Worm (Caenorhabditis elegans): Measurements from ENCODE around the gene klp-20.

Gene klp-20

DNA sequence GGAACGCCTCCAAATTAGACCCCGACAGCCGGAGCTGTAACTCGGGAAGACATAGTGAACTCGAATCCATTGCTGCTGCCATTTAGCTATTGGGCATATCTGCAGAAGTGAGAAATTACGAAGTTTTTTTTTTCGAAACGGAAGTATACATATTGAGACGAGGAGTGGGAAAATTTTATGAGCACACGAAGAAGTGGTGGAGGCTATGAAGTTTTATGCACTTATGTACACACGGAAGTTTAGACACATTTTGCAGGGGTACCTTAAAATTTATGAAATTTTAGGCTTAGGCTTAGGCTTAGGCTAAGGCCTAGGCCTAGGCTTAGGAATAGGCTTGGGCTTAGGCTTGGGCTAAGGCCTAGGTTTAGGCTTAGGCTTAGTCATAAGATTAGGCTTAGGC lies 2.8 kb upstream of the klp-20 start, which contains the start of gene W10C4.1:
TSS of gene W10C4.1 (minus strand) at position 101 of the 400 bp plus-strand sequence.
- peak; percentile 36 for TF ChIP-seq nhr-85 (tag)
- TF ChIP-seq unc-30 (tag; optimal IDR thresholded peaks at IDR 0.05) = no peak

DNA sequence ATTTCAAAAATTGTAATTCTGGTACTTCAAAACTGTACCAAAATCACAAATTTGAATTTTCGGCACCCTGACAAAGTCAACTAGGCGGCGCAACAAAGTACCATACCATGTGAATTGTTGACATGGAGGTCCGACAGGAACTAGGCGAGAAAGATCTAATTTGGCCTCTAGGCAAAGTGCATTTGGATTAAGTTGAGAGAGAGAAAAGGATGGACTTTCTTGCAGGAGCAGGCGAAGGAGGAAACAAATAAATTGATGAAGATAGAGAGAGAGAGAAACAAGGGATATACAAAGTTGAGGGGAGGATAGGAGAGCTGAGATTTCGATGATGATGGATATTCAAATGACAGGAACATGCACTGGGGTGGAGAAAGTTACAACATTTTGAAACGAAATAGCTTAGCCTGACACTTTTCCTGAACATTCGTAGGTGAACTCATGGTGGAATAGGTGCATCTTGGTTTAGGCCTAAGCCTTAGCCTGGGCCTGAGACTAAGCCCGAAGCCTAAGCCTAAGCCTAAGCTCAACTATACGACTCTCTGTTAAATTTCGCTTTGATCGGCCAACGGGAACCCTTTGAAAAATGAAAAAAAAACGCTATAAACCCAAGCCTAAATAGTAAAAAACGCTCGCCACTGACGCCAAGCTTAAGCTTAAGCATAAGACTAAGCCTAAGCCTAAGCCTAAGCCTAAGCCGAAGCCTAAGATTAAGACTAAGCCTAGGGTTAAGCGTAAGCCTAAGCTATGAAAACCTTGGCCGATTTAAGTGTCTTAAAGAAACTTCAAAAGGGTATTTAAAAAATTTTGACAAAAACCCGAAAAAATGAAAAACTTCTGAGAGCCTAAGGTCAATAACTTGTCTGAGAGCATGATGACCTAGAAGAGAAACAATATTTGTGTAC lies 748 bp upstream of the klp-20 start:
- TF ChIP-seq unc-86 (tag; optimal IDR thresholded peaks at IDR 0.05) = no peak
- no peak for TF ChIP-seq swsn-7 (tag; optimal IDR thresholded peaks at IDR 0.05)
- TF ChIP-seq nhr-84 (tag; optimal IDR thresholded peaks at IDR 0.05) = no peak
- TF ChIP-seq fkh-10 (GFP tag; optimal IDR thresholded peaks at IDR 0.05) = peak; percentile 59

DNA sequence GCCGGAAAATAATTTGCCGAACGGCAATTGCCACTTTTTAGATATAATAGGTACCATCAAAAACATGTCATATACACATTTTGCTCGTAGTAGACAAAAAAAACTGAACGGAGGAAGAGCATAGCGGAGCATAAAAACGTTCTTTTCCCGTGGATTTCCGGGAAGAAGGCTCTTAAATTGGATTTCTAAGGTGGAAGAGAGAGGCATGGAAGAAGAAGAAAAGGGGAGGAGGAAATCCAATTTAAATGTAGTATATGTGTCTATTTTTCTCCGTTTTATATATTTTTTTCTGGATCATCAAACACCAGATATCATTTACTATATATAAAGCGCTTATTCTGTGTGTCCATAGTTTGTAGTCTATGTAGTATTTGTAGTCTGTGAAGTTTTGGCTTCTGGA lies 1.6 kb downstream of the klp-20 start:
- TF ChIP-seq tlp-1 (tag; optimal IDR thresholded peaks at IDR 0.05) = no peak
- TF ChIP-seq lin-14 (GFP tag; optimal IDR thresholded peaks at IDR 0.05) = peak; percentile 31
- peak; percentile 46 for TF ChIP-seq fkh-10 (GFP tag; optimal IDR thresholded peaks at IDR 0.05)
- no peak for TF ChIP-seq hpl-2 (GFP tag; optimal IDR thresholded peaks at IDR 0.05)
- TF ChIP-seq ztf-11 (tag; optimal IDR thresholded peaks at IDR 0.05) = no peak
- no peak for TF ChIP-seq dsc-1 (tag; optimal IDR thresholded peaks at IDR 0.05)
- TF ChIP-seq nhr-85 (tag) = no peak
- no peak for TF ChIP-seq ztf-4 (tag; optimal IDR thresholded peaks at IDR 0.05)
- no peak for TF ChIP-seq nhr-237 (tag; optimal IDR thresholded peaks at IDR 0.05)
- no peak for TF ChIP-seq nhr-28 (tag; optimal IDR thresholded peaks at IDR 0.05)
- no peak for TF ChIP-seq nhr-76 (tag; optimal IDR thresholded peaks at IDR 0.05)
- TF ChIP-seq fos-1 (tag; optimal IDR thresholded peaks at IDR 0.05) = no peak

DNA sequence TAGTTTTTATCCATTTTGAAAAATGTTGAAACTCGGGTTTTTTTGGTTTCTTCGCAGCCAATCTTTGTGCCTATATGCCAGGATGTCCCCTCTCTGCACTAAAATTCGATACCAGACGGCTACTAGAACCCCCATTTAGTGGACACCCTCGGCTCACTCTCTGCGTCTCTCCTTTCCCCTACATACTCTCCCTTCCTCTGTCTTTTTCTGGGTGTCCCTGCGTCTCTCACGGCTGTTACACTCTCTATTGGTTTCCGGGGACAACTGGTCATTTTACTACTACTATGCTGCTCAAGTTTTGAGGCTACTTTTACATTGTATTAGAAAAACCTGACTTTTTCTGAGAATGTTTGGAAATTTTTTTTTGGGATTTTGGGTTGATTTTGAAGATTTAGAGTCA lies 10.6 kb downstream of the klp-20 start:
- TF ChIP-seq zag-1 (tag; optimal IDR thresholded peaks at IDR 0.05) (no peak), irx-1 (tag; optimal IDR thresholded peaks at IDR 0.05) (no peak), fkh-8 (tag; optimal IDR thresholded peaks at IDR 0.05) (peak; percentile 43), mep-1 (tag; optimal IDR thresholded peaks at IDR 0.05) (no peak), unc-98 (GFP tag; IDR thresholded peaks at IDR 0.05) (no peak), hpl-2 (GFP tag; optimal IDR thresholded peaks at IDR 0.05) (no peak), efl-1 (optimal IDR thresholded peaks at IDR 0.05) (peak; percentile 15 to 26), efl-1 (GFP tag; optimal IDR thresholded peaks at IDR 0.05 in 1 of 2) (no peak), nhr-237 (tag; optimal IDR thresholded peaks at IDR 0.05) (no peak), ceh-90 (tag; optimal IDR thresholded peaks at IDR 0.05) (no peak), lin-15B (tag; optimal IDR thresholded peaks at IDR 0.05) (no peak), nhr-84 (tag; optimal IDR thresholded peaks at IDR 0.05) (no peak), ceh-82 (tag; optimal IDR thresholded peaks at IDR 0.05) (peak in 1 of 3 experiments; percentile 32), vab-15 (tag; optimal IDR thresholded peaks at IDR 0.05) (no peak), lin-39 (tag; optimal IDR thresholded peaks at IDR 0.05) (no peak), nhr-11 (tag; optimal IDR thresholded peaks at IDR 0.05) (no peak), ces-1 (GFP tag; optimal IDR thresholded peaks at IDR 0.05) (no peak), xbp-1 (tag; optimal IDR thresholded peaks at IDR 0.05) (no peak), snu-23 (GFP tag; optimal IDR thresholded peaks at IDR 0.05) (peak; percentile 5)

DNA sequence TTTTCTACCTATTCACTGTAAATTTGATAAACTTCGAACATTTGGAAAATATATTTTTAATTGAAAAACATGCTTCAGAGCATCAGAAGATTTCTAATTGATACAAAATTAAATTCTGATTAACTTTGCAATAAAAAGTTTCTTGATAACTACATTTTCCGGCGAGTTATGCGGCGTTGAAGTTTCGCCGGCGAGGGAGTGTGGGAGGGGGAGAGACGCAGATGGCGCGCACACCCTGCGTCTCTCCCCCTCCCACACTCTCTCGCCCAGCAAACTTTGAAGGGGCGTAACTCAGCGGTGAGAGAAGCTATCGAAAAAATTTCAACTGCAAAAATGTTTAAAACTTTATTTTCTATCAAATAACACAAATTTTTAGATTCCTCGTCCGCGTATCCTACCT lies 12.7 kb downstream of the klp-20 start:
- no peak for TF ChIP-seq unc-98 (GFP tag; IDR thresholded peaks at IDR 0.05)
- no peak for TF ChIP-seq ceh-82 (tag; optimal IDR thresholded peaks at IDR 0.05)
- TF ChIP-seq efl-3 (GFP tag; optimal IDR thresholded peaks at IDR 0.05) = no peak
- TF ChIP-seq lin-35 (GFP tag; optimal IDR thresholded peaks at IDR 0.05) = no peak
- TF ChIP-seq F16B12.6 (tag; optimal IDR thresholded peaks at IDR 0.05) = no peak
- TF ChIP-seq nhr-12 (tag; optimal IDR thresholded peaks at IDR 0.05) = no peak
- no peak for TF ChIP-seq lin-39 (tag; optimal IDR thresholded peaks at IDR 0.05)
- no peak for TF ChIP-seq ets-5 (GFP tag; IDR thresholded peaks at IDR 0.05)
- TF ChIP-seq elt-3 (tag; optimal IDR thresholded peaks at IDR 0.05) = no peak
- TF ChIP-seq grh-1 (GFP tag; IDR thresholded peaks at IDR 0.05) = no peak
- no peak for TF ChIP-seq lsy-2 (tag; optimal IDR thresholded peaks at IDR 0.05)
- no peak for TF ChIP-seq egl-13 (tag; optimal IDR thresholded peaks at IDR 0.05)
- no peak for TF ChIP-seq C34B4.2 (tag; optimal IDR thresholded peaks at IDR 0.05)
- TF ChIP-seq pqm-1 (tag; optimal IDR thresholded peaks at IDR 0.05) = no peak
- no peak for TF ChIP-seq unc-86 (tag; optimal IDR thresholded peaks at IDR 0.05)
- TF ChIP-seq nhr-237 (tag; optimal IDR thresholded peaks at IDR 0.05) = no peak
- no peak for TF ChIP-seq mab-9 (GFP tag; IDR thresholded peaks at IDR 0.05)
